Worm (Caenorhabditis elegans): ENCODE results near the gene C55C3.1.

The C55C3.1 gene

DNA sequence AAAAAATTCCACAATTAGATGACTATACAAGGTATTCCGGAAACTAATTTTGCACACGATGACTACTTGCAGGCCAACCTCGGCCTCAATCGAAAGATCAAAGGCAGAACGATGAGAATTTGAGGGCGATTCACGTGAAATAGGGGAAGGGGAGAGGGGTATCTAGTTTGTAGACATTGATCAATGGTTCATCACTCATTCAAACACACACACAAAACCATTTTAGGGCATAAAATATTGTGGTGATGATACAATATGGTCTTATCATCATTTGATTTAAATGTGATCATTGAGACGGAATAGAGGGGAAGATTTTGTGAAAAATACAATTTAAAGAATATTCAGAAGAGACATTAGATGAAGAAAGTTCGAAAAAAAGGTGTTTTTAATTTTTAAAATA, 53.9 kb downstream of the C55C3.1 start (continued):
- TF ChIP-seq efl-1 (optimal IDR thresholded peaks at IDR 0.05) (no peak), efl-1 (GFP tag; optimal IDR thresholded peaks at IDR 0.05 in 1 of 2) (no peak), nhr-20 (tag; optimal IDR thresholded peaks at IDR 0.05) (peak; percentile 82), ceh-90 (tag; optimal IDR thresholded peaks at IDR 0.05) (no peak), xbp-1 (tag; optimal IDR thresholded peaks at IDR 0.05) (no peak), lin-35 (GFP tag; optimal IDR thresholded peaks at IDR 0.05) (peak in 1 of 2 experiments; percentile 56), ztf-11 (tag; optimal IDR thresholded peaks at IDR 0.05) (no peak), fos-1 (tag; optimal IDR thresholded peaks at IDR 0.05) (no peak), vab-15 (tag; optimal IDR thresholded peaks at IDR 0.05) (no peak), unc-98 (GFP tag; IDR thresholded peaks at IDR 0.05) (no peak), efl-3 (GFP tag; optimal IDR thresholded peaks at IDR 0.05) (no peak), nhr-19 (GFP tag; conservative IDR thresholded peaks at IDR 0.05) (peak; percentile 36), mab-9 (GFP tag; IDR thresholded peaks at IDR 0.05) (no peak)
